Worm (Caenorhabditis elegans) whole organism, L2 larva: ENCODE measurements around the gene T03E6.8.

Experiments used
- C34F6.9 ChIP-seq: fragments of 150-350 bp; optimal IDR thresholded peaks from 2 replicates; lab custom pipeline; 2014; ENCODE audit warnings: missing biosample characterization, missing genetic modification characterization
- F13H6.1 ChIP-seq: sonication (generic microtip); optimal IDR thresholded peaks from 2 replicates; lab custom pipeline; 2016; ENCODE audit warnings: missing genetic modification characterization, missing compliant biosample characterization
- Y55F3AM.14 ChIP-seq: fragments of 200-800 bp; sonication (Bioruptor generic); optimal IDR thresholded peaks from 2 replicates; lab custom pipeline; 2018; ENCODE audit warnings: mild to moderate bottlenecking, missing genetic modification characterization, missing compliant biosample characterization
- alr-1 ChIP-seq: fragments of 150-350 bp; optimal IDR thresholded peaks from 2 replicates; lab custom pipeline; 2014; ENCODE audit warnings: missing biosample characterization, missing genetic modification characterization
- aly-2 ChIP-seq: fragments of 150-350 bp; optimal IDR thresholded peaks from 2 replicates; lab custom pipeline; 2014; ENCODE audit warnings: missing biosample characterization, missing genetic modification characterization
- ama-1 ChIP-seq: fragments of 150-350 bp; optimal IDR thresholded peaks from 2 replicates; lab custom pipeline; 2018; ENCODE audit warnings: inconsistent platforms
- blmp-1 ChIP-seq: sonication (generic microtip); optimal IDR thresholded peaks from 2 replicates; lab custom pipeline; 2017; ENCODE audit warnings: missing genetic modification characterization, mild to moderate bottlenecking, missing compliant biosample characterization, antibody characterized with exemption, moderate library complexity; ENCODE audit not compliant: insufficient read depth
- ceh-82 ChIP-seq: fragments of 150-350 bp; optimal IDR thresholded peaks from 2 replicates; lab custom pipeline; 2014; ENCODE audit warnings: missing biosample characterization, missing genetic modification characterization
- crh-2 ChIP-seq: sonication (generic microtip); optimal IDR thresholded peaks from 2 replicates; lab custom pipeline; 2017; ENCODE audit warnings: missing biosample characterization, missing genetic modification characterization
- egl-27 ChIP-seq: sonication (generic microtip); optimal IDR thresholded peaks from 3 replicates; lab custom pipeline; 2017; ENCODE audit warnings: missing biosample characterization, missing genetic modification reagents, missing genetic modification characterization
- elt-1 ChIP-seq: fragments of 150-350 bp; optimal IDR thresholded peaks from 2 replicates; lab custom pipeline; 2014; ENCODE audit warnings: missing biosample characterization, missing genetic modification characterization
- elt-3 ChIP-seq: sonication (generic microtip); optimal IDR thresholded peaks from 2 replicates; lab custom pipeline; 2017; ENCODE audit warnings: missing biosample characterization, missing genetic modification characterization
- fos-1 ChIP-seq: fragments of 150-350 bp; optimal IDR thresholded peaks from 2 replicates; lab custom pipeline; 2014; ENCODE audit warnings: missing biosample characterization, missing genetic modification characterization
- gmeb-1 ChIP-seq: fragments of 150-350 bp; optimal IDR thresholded peaks from 2 replicates; lab custom pipeline; 2014; ENCODE audit warnings: missing biosample characterization, missing genetic modification characterization
- lin-11 ChIP-seq: fragments of 150-350 bp; sonication (generic microtip); optimal IDR thresholded peaks from 2 replicates; lab custom pipeline; 2014; ENCODE audit warnings: missing biosample characterization, missing genetic modification characterization, inconsistent platforms, mixed read lengths
- lin-13 ChIP-seq: fragments of 150-350 bp; optimal IDR thresholded peaks from 2 replicates; lab custom pipeline; 2014; ENCODE audit warnings: missing biosample characterization, missing genetic modification reagents, missing genetic modification characterization
- lin-39 ChIP-seq: fragments of 150-350 bp; optimal IDR thresholded peaks from 2 replicates; lab custom pipeline; 2014; ENCODE audit warnings: missing biosample characterization, missing genetic modification reagents, missing genetic modification characterization
- lsy-2 ChIP-seq, 2 experiments: fragments of 150-350 bp in 1 of 2; sonication (generic microtip) in 1 of 2; optimal IDR thresholded peaks; 2 replicates each; lab custom pipeline; 2014 to 2017; ENCODE audit warnings: missing biosample characterization in 2 of 2, missing genetic modification characterization in 2 of 2
- mab-5 ChIP-seq: fragments of 150-350 bp; optimal IDR thresholded peaks from 2 replicates; lab custom pipeline; 2014; ENCODE audit warnings: missing biosample characterization, missing genetic modification characterization
- mbf-1 ChIP-seq: sonication (generic microtip); optimal IDR thresholded peaks from 2 replicates; lab custom pipeline; 2017; ENCODE audit warnings: missing biosample characterization, missing genetic modification characterization
- mdl-1 ChIP-seq, 2 experiments: fragments of 150-350 bp in 1 of 2; sonication (generic microtip) in 1 of 2; optimal IDR thresholded peaks; 2 replicates each; lab custom pipeline; 2017; ENCODE audit warnings: missing biosample characterization in 2 of 2, missing genetic modification characterization in 2 of 2
- nhr-10 ChIP-seq: sonication (generic microtip); optimal IDR thresholded peaks from 2 replicates; lab custom pipeline; 2017; ENCODE audit warnings: missing biosample characterization, missing genetic modification characterization
- nhr-11 ChIP-seq: fragments of 150-350 bp; optimal IDR thresholded peaks from 2 replicates; lab custom pipeline; 2014; ENCODE audit warnings: missing biosample characterization, missing genetic modification characterization
- nhr-129 ChIP-seq: fragments of 150-350 bp; optimal IDR thresholded peaks from 2 replicates; lab custom pipeline; 2014; ENCODE audit warnings: missing biosample characterization, missing genetic modification characterization
- nhr-23 ChIP-seq: fragments of 150-350 bp; optimal IDR thresholded peaks from 2 replicates; lab custom pipeline; 2014; ENCODE audit warnings: missing biosample characterization, missing genetic modification reagents, missing genetic modification characterization
- nhr-237 ChIP-seq: fragments of 150-350 bp; optimal IDR thresholded peaks from 2 replicates; lab custom pipeline; 2014; ENCODE audit warnings: missing biosample characterization, missing genetic modification characterization
- nhr-25 ChIP-seq: fragments of 150-350 bp; sonication (generic microtip); optimal IDR thresholded peaks from 3 replicates; lab custom pipeline; 2014; ENCODE audit warnings: missing biosample characterization, missing genetic modification characterization
- nhr-77 ChIP-seq: fragments of 150-350 bp; optimal IDR thresholded peaks from 2 replicates; lab custom pipeline; 2014; ENCODE audit warnings: missing biosample characterization, missing genetic modification characterization
- peb-1 ChIP-seq: fragments of 150-350 bp; optimal IDR thresholded peaks from 2 replicates; lab custom pipeline; 2014; ENCODE audit warnings: missing biosample characterization, missing genetic modification characterization
- sem-4 ChIP-seq: fragments of 150-350 bp; optimal IDR thresholded peaks from 2 replicates; lab custom pipeline; 2014; ENCODE audit warnings: missing biosample characterization, missing genetic modification reagents, missing genetic modification characterization
- sma-9 ChIP-seq, 2 experiments: fragments of 150-350 bp in 1 of 2; sonication (generic microtip) in 1 of 2; optimal IDR thresholded peaks; 2 replicates each; lab custom pipeline; 2014 to 2016; ENCODE audit warnings: missing genetic modification characterization in 2 of 2, mild to moderate bottlenecking in 1 of 2, missing biosample characterization in 1 of 2, missing compliant biosample characterization in 1 of 2, missing genetic modification reagents in 1 of 2, moderate library complexity in 1 of 2
- unc-39 ChIP-seq: fragments of 150-350 bp; optimal IDR thresholded peaks from 2 replicates; lab custom pipeline; 2014; ENCODE audit warnings: missing biosample characterization, missing genetic modification characterization
- unc-62 ChIP-seq: fragments of 150-350 bp; optimal IDR thresholded peaks from 2 replicates; lab custom pipeline; 2014; ENCODE audit warnings: missing biosample characterization, missing genetic modification reagents, missing genetic modification characterization
- ztf-4 ChIP-seq: fragments of 150-350 bp; optimal IDR thresholded peaks from 2 replicates; lab custom pipeline; 2014; ENCODE audit warnings: missing biosample characterization, missing genetic modification characterization

Gene T03E6.8

DNA sequence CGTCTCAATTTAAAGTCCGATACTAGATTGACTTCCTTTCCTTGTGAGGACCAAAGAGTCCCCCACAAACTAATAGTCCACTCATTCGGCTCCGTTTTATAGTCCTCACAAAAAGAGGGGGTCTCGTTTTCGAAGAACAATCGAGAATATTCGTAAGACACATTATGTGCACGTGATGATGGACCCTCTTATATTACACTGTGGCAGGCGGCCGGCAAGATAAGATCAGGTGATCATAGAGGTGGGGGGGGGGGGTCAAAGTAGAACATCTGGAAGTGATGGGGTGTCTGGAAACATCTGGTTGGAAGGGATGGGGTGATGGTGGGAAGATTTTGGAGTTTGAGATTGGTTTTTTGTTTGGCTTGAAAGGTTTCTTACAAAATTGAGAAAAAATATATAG lies 4.6 kb downstream of the T03E6.8 start:
- peak; percentile 21 for TF ChIP-seq nhr-129 (tag; lab: Kevin White, UChicago)
- no peak for TF ChIP-seq mdl-1 (tag; optimal IDR thresholded peaks at IDR 0.05; lab: Kevin White, UChicago)
- TF ChIP-seq blmp-1 (tag; lab: Kevin White, UChicago) = no peak
- TF ChIP-seq elt-3 (tag; lab: Kevin White, UChicago) = no peak
- TF ChIP-seq ztf-4 (tag; lab: Kevin White, UChicago) = no peak
- TF ChIP-seq mab-5 (tag; lab: Kevin White, UChicago) = no peak
- TF ChIP-seq lsy-2 (tag; optimal IDR thresholded peaks at IDR 0.05; lab: Kevin White, UChicago) = peak in 1 of 2 experiments; percentile 18
- TF ChIP-seq lin-11 (tag; lab: Kevin White, UChicago) = no peak
- TF ChIP-seq egl-27 = no peak
- TF ChIP-seq gmeb-1 (tag; lab: Kevin White, UChicago) = no peak
- TF ChIP-seq ama-1 (lab: Kevin White, UChicago) = peak; percentile 29

DNA sequence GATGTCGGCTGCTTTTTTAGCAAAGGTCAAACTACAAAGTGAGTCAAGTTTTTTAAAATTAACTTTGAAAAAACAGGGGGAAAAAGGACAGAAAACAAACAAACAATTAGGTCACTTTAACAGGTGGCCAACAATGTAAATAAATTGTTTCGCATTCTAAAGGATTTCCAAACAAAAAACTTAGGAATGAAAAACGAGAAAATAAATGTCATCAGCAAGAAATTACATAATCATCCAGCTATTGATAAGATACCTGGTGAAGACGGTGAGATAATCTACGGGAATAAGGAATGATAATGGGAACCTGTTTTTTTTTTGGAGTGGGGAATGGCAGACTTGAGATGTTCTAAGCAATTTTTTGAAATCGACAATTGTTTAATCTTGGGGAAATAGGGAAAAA lies 6.9 kb downstream of the T03E6.8 start:
- TF ChIP-seq egl-27 = no peak
- no peak for TF ChIP-seq sem-4 (tag; lab: Kevin White, UChicago)
- TF ChIP-seq lin-39 = no peak

DNA sequence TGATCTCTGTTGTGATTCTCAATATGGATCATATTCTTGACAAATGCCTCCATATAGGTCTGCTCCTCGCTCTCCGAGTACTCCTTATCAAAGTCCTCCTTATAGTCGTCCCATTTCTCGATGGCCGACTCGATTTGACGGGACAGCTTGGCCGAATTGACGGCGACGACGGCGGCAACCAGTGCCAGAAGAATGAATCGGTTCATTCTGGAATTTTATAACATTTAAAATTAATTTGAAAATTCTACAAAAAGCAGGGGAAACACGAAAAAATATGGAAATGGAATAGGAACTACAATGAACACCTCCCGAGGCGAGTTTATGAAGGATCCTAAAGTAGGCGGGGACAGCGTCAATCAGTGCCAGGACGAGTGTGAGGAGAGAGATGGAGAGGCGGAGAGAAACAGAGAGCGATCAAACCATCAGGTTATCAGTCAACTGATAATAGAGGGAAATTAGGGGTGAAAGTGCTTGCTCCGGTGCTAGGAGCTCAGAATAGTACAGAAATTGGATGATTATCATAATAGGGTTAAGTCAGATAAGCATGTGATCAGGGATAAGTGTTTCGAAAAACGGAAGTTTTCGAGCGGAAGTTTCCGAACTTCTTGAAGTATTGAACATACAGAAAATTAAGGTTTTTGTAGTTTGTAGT lies 7.7 kb downstream of the T03E6.8 start, which contains the start of gene cpl-1:
Gene cpl-1 (minus strand): TSS at position 207 of the 652 bp plus-strand sequence.
- peak; percentile 33 for TF ChIP-seq nhr-129 (tag; lab: Kevin White, UChicago)
- TF ChIP-seq sma-9 (GFP tag; optimal IDR thresholded peaks at IDR 0.05; lab: Kevin White, UChicago) = peak; percentile 38
- no peak for TF ChIP-seq sma-9 (tag; optimal IDR thresholded peaks at IDR 0.05; lab: Kevin White, UChicago)
- peak; percentile 70 for TF ChIP-seq ama-1 (lab: Kevin White, UChicago)
- TF ChIP-seq nhr-11 (tag; lab: Kevin White, UChicago) = no peak
- TF ChIP-seq unc-62 (GFP tag; lab: Kevin White, UChicago) = no peak
- peak; percentile 9 for TF ChIP-seq blmp-1 (tag; lab: Kevin White, UChicago)
- TF ChIP-seq F13H6.1 (tag; lab: Kevin White, UChicago) = peak; percentile 25
- peak in 1 of 2 experiments; percentile 37 for TF ChIP-seq lsy-2 (tag; optimal IDR thresholded peaks at IDR 0.05; lab: Kevin White, UChicago)
- no peak for TF ChIP-seq nhr-23
- TF ChIP-seq ceh-82 (tag; lab: Kevin White, UChicago) = no peak
- TF ChIP-seq fos-1 (tag; lab: Kevin White, UChicago) = peak; percentile 56
- TF ChIP-seq crh-2 (tag; lab: Kevin White, UChicago) = peak; percentile 20
- no peak for TF ChIP-seq nhr-77 (tag; lab: Kevin White, UChicago)

ce11 chrV:16594514-16594913 lies 8.5 kb downstream of the T03E6.8 start:
- TF ChIP-seq unc-39 (tag; lab: Kevin White, UChicago) = no peak
- peak; percentile 14 for TF ChIP-seq sma-9 (GFP tag; optimal IDR thresholded peaks at IDR 0.05; lab: Kevin White, UChicago)
- TF ChIP-seq sma-9 (tag; optimal IDR thresholded peaks at IDR 0.05; lab: Kevin White, UChicago) = no peak
- TF ChIP-seq gmeb-1 (tag; lab: Kevin White, UChicago) = no peak
- no peak for TF ChIP-seq nhr-10 (tag; lab: Kevin White, UChicago)
- no peak for TF ChIP-seq nhr-237 (tag; lab: Kevin White, UChicago)
- TF ChIP-seq egl-27 = no peak
- no peak for TF ChIP-seq aly-2
- TF ChIP-seq alr-1 (tag; lab: Kevin White, UChicago) = no peak
- TF ChIP-seq sem-4 (tag; lab: Kevin White, UChicago) = no peak
- TF ChIP-seq unc-62 (GFP tag; lab: Kevin White, UChicago) = no peak
- no peak for TF ChIP-seq elt-1 (tag; lab: Kevin White, UChicago)
- no peak for TF ChIP-seq peb-1 (tag; lab: Kevin White, UChicago)
- no peak for TF ChIP-seq nhr-25 (tag; lab: Kevin White, UChicago)
- peak; percentile 11 for TF ChIP-seq C34F6.9 (tag; lab: Kevin White, UChicago)
- no peak for TF ChIP-seq nhr-77 (tag; lab: Kevin White, UChicago)
- TF ChIP-seq mbf-1 (tag; lab: Kevin White, UChicago) = no peak
- TF ChIP-seq mab-5 (tag; lab: Kevin White, UChicago) = no peak
- no peak for TF ChIP-seq Y55F3AM.14 (GFP tag; lab: Kevin White, UChicago)
- peak; percentile 7 for TF ChIP-seq ztf-4 (tag; lab: Kevin White, UChicago)
- no peak for TF ChIP-seq nhr-11 (tag; lab: Kevin White, UChicago)
- peak; percentile 50 for TF ChIP-seq nhr-129 (tag; lab: Kevin White, UChicago)
- TF ChIP-seq lin-13 (GFP tag; lab: Kevin White, UChicago) = no peak
- TF ChIP-seq, all 48 proteins: peak for 4
